Fruit fly (Drosophila melanogaster) whole organism, embryonic: ENCODE results near the gene clumsy.

Experiments used
- Abd-B ChIP-seq: fragments of 200-800 bp; sonication (Bioruptor generic); optimal IDR thresholded peaks from 2 replicates; lab custom pipeline; 2018; ENCODE audit warnings: missing biosample characterization, mild to moderate bottlenecking, missing genetic modification characterization, moderate library complexity
- C15 ChIP-seq: fragments of 200-800 bp; sonication (Bioruptor generic); IDR thresholded peaks from 3 replicates; pipeline ENCODE4 v1.3.6; 2022; ENCODE audit warnings: missing biosample characterization, missing genetic modification characterization
- CG10366 ChIP-seq: fragments of 200-800 bp; sonication (Bioruptor generic); IDR thresholded peaks from 2 replicates; pipeline ENCODE4 v1.3.6; 2022; ENCODE audit warnings: missing biosample characterization, missing genetic modification characterization
- CG11398 ChIP-seq: fragments of 200-800 bp; sonication (Bioruptor generic); optimal IDR thresholded peaks from 2 replicates; lab custom pipeline; 2016; ENCODE audit warnings: missing biosample characterization, missing genetic modification characterization
- CG13424 ChIP-seq: fragments of 200-800 bp; sonication (Bioruptor generic); optimal IDR thresholded peaks from 2 replicates; lab custom pipeline; 2019; ENCODE audit warnings: missing biosample characterization, mild to moderate bottlenecking, missing genetic modification characterization, moderate library complexity
- CG13775 ChIP-seq: fragments of 200-800 bp; sonication (Bioruptor generic); optimal IDR thresholded peaks from 3 replicates; lab custom pipeline; 2017; ENCODE audit warnings: missing biosample characterization, mild to moderate bottlenecking, missing genetic modification characterization
- CG13894 ChIP-seq: fragments of 200-800 bp; sonication (Bioruptor generic); optimal IDR thresholded peaks from 3 replicates; lab custom pipeline; 2018; ENCODE audit warnings: missing biosample characterization, mild to moderate bottlenecking, missing genetic modification characterization, moderate library complexity
- CG16863 ChIP-seq: fragments of 200-800 bp; sonication (Bioruptor generic); optimal IDR thresholded peaks from 3 replicates; lab custom pipeline; 2016; ENCODE audit warnings: missing biosample characterization, missing genetic modification characterization
- CG30020 ChIP-seq: fragments of 200-800 bp; optimal IDR thresholded peaks from 2 replicates; lab custom pipeline; 2019; ENCODE audit warnings: missing biosample characterization, mild to moderate bottlenecking, missing genetic modification characterization, moderate library complexity
- CG30403 ChIP-seq: fragments of 200-800 bp; sonication (Bioruptor generic); optimal IDR thresholded peaks from 3 replicates; lab custom pipeline; 2016; ENCODE audit warnings: missing biosample characterization, missing genetic modification characterization
- CG3163 ChIP-seq: fragments of 200-800 bp; sonication (Bioruptor generic); optimal IDR thresholded peaks from 3 replicates; lab custom pipeline; 2016; ENCODE audit warnings: missing biosample characterization, missing genetic modification characterization
- CG33557 ChIP-seq: fragments of 200-800 bp; sonication (Bioruptor generic); optimal IDR thresholded peaks from 2 replicates; lab custom pipeline; 2019; ENCODE audit warnings: missing biosample characterization, mild to moderate bottlenecking, missing genetic modification characterization, moderate library complexity
- CG4328 ChIP-seq: fragments of 200-800 bp; sonication (Bioruptor generic); optimal IDR thresholded peaks from 3 replicates; lab custom pipeline; 2017; ENCODE audit warnings: missing biosample characterization, missing genetic modification reagents, missing genetic modification characterization
- CG4707 ChIP-seq: fragments of 200-800 bp; sonication (Bioruptor generic); optimal IDR thresholded peaks from 2 replicates; lab custom pipeline; 2018; ENCODE audit warnings: missing biosample characterization, mild to moderate bottlenecking, missing genetic modification characterization, moderate library complexity
- CG7786 ChIP-seq: fragments of 200-800 bp; sonication (Bioruptor generic); optimal IDR thresholded peaks from 2 replicates; lab custom pipeline; 2016; ENCODE audit warnings: missing biosample characterization, missing genetic modification characterization
- CG7839 ChIP-seq: fragments of 200-800 bp; sonication (Bioruptor generic); optimal IDR thresholded peaks from 3 replicates; lab custom pipeline; 2018; ENCODE audit warnings: missing biosample characterization, mild to moderate bottlenecking, missing genetic modification characterization, moderate library complexity
- CG9817 ChIP-seq: fragments of 200-800 bp; sonication (Bioruptor generic); optimal IDR thresholded peaks from 2 replicates; lab custom pipeline; 2018; ENCODE audit warnings: missing biosample characterization, mild to moderate bottlenecking, missing genetic modification characterization, moderate library complexity
- CG9932 ChIP-seq: fragments of 200-800 bp; sonication (Bioruptor generic); IDR thresholded peaks from 2 replicates; pipeline ENCODE4 v1.3.6; 2022; ENCODE audit warnings: missing biosample characterization, missing genetic modification characterization
- Chrac-16 ChIP-seq: fragments of 200-800 bp; sonication (Bioruptor generic); optimal IDR thresholded peaks from 3 replicates; lab custom pipeline; 2016; ENCODE audit warnings: missing biosample characterization, missing genetic modification characterization
- CkIIα-i1 ChIP-seq: fragments of 200-800 bp; sonication (Bioruptor generic); IDR thresholded peaks from 2 replicates; pipeline ENCODE4 v1.3.6; 2022; ENCODE audit warnings: missing biosample characterization, missing genetic modification characterization
- GATAe ChIP-seq: fragments of 200-800 bp; sonication (Bioruptor generic); conservative IDR thresholded peaks from 2 replicates; pipeline ENCODE4 v1.3.6; 2022; ENCODE audit warnings: missing biosample characterization, missing genetic modification characterization
- Mad ChIP-seq: fragments of 200-800 bp; sonication (Bioruptor generic); optimal IDR thresholded peaks from 2 replicates; lab custom pipeline; 2016; ENCODE audit warnings: missing biosample characterization, missing genetic modification characterization
- Max ChIP-seq: fragments of 200-800 bp; sonication (Bioruptor generic); optimal IDR thresholded peaks from 2 replicates; lab custom pipeline; 2016; ENCODE audit warnings: missing biosample characterization, mild to moderate bottlenecking, missing genetic modification characterization
- Poxn ChIP-seq: fragments of 200-800 bp; sonication (Bioruptor generic); IDR thresholded peaks from 2 replicates; pipeline ENCODE4 v1.3.6; 2022; ENCODE audit warnings: missing biosample characterization, missing genetic modification characterization
- Sox102F ChIP-seq: fragments of 200-800 bp; sonication (Bioruptor generic); optimal IDR thresholded peaks from 2 replicates; lab custom pipeline; 2018; ENCODE audit warnings: missing biosample characterization, mild to moderate bottlenecking, missing genetic modification characterization, moderate library complexity
- Sry-β ChIP-seq: fragments of 200-800 bp; sonication (Bioruptor generic); optimal IDR thresholded peaks from 2 replicates; lab custom pipeline; 2018; ENCODE audit warnings: missing biosample characterization, mild to moderate bottlenecking, missing genetic modification characterization, moderate library complexity
- Trl ChIP-seq, 3 experiments: fragments of >200 bp in 2 of 3; fragments of 200-800 bp in 1 of 3; sonication (Bioruptor generic) in 1 of 3; optimal IDR thresholded peaks; 2 replicates in 1 of 3; 3 replicates in 2 of 3; lab custom pipeline; 2016 to 2017; ENCODE audit warnings: missing biosample characterization in 1 of 3, missing genetic modification characterization in 1 of 3
- Vsx1 ChIP-seq: fragments of 200-800 bp; sonication (Bioruptor generic); optimal IDR thresholded peaks from 2 replicates; lab custom pipeline; 2017; ENCODE audit warnings: missing biosample characterization, mild to moderate bottlenecking, missing genetic modification characterization, missing genetic modification reagents
- ap ChIP-seq: fragments of 200-800 bp; sonication (Bioruptor generic); IDR thresholded peaks from 2 replicates; pipeline ENCODE4 v1.3.6; 2022; ENCODE audit warnings: missing biosample characterization, missing genetic modification characterization
- chinmo ChIP-seq: fragments of 200-800 bp; sonication (Bioruptor generic); IDR thresholded peaks from 4 replicates; pipeline ENCODE4 v1.3.6; 2022; ENCODE audit warnings: missing biosample characterization, missing genetic modification characterization; ENCODE audit not compliant: partially characterized antibody
- danr ChIP-seq: fragments of 200-800 bp; sonication (Bioruptor generic); IDR thresholded peaks from 2 replicates; pipeline ENCODE4 v1.3.6; 2022; ENCODE audit warnings: missing biosample characterization, missing genetic modification characterization
- dmrt99B ChIP-seq: fragments of 200-800 bp; sonication (Bioruptor generic); optimal IDR thresholded peaks from 2 replicates; lab custom pipeline; 2018; ENCODE audit warnings: missing biosample characterization, mild to moderate bottlenecking, missing genetic modification characterization, moderate library complexity
- dysf ChIP-seq: fragments of 200-800 bp; sonication (Bioruptor generic); IDR thresholded peaks from 3 replicates; pipeline ENCODE4 v1.3.6; 2022; ENCODE audit warnings: missing biosample characterization, missing genetic modification characterization
- esg ChIP-seq: fragments of 200-800 bp; sonication (Bioruptor generic); conservative IDR thresholded peaks from 2 replicates; pipeline ENCODE4 v1.3.6; 2022; ENCODE audit warnings: missing biosample characterization, missing genetic modification characterization
- fd3F ChIP-seq: fragments of 200-800 bp; sonication (Bioruptor generic); optimal IDR thresholded peaks from 2 replicates; lab custom pipeline; 2018; ENCODE audit warnings: missing biosample characterization, mild to moderate bottlenecking, missing genetic modification characterization, moderate library complexity
- fd64A ChIP-seq: fragments of 200-800 bp; sonication (Bioruptor generic); optimal IDR thresholded peaks from 3 replicates; lab custom pipeline; 2018; ENCODE audit warnings: missing biosample characterization, mild to moderate bottlenecking, missing genetic modification characterization
- fru ChIP-seq: fragments of >200 bp; optimal IDR thresholded peaks from 2 replicates; lab custom pipeline; 2017
- gsb-n ChIP-seq: fragments of 200-800 bp; sonication (Bioruptor generic); optimal IDR thresholded peaks from 3 replicates; lab custom pipeline; 2018; ENCODE audit warnings: missing biosample characterization, mild to moderate bottlenecking, missing genetic modification characterization
- hb ChIP-seq: fragments of 200-800 bp; sonication (Bioruptor generic); IDR thresholded peaks from 3 replicates; pipeline ENCODE4 v1.3.6; 2022; ENCODE audit warnings: missing biosample characterization, missing genetic modification characterization; ENCODE audit not compliant: partially characterized antibody
- klu ChIP-seq: fragments of 200-800 bp; sonication (Bioruptor generic); IDR thresholded peaks from 2 replicates; pipeline ENCODE4 v1.3.6; 2022; ENCODE audit warnings: missing biosample characterization, missing genetic modification characterization
- luna ChIP-seq: fragments of 200-800 bp; sonication (Bioruptor generic); optimal IDR thresholded peaks from 2 replicates; lab custom pipeline; 2016; ENCODE audit warnings: missing biosample characterization, missing genetic modification characterization
- nerfin-2 ChIP-seq: fragments of 200-800 bp; sonication (Bioruptor generic); IDR thresholded peaks from 2 replicates; pipeline ENCODE4 v1.3.6; 2022; ENCODE audit warnings: missing biosample characterization, missing genetic modification characterization; ENCODE audit not compliant: partially characterized antibody
- onecut ChIP-seq: fragments of 200-800 bp; sonication (Bioruptor generic); IDR thresholded peaks from 2 replicates; pipeline ENCODE4 v1.3.6; 2022; ENCODE audit warnings: missing biosample characterization, missing genetic modification characterization
- pita ChIP-seq: fragments of 200-800 bp; sonication (Bioruptor generic); optimal IDR thresholded peaks from 2 replicates; lab custom pipeline; 2017; ENCODE audit warnings: missing biosample characterization, mild to moderate bottlenecking, missing genetic modification characterization
- repo ChIP-seq: fragments of 200-800 bp; sonication (Bioruptor generic); optimal IDR thresholded peaks from 2 replicates; lab custom pipeline; 2016; ENCODE audit warnings: missing biosample characterization, missing genetic modification characterization
- salm ChIP-seq: fragments of 200-800 bp; sonication (Bioruptor generic); optimal IDR thresholded peaks from 2 replicates; lab custom pipeline; 2018; ENCODE audit warnings: missing biosample characterization, mild to moderate bottlenecking, missing genetic modification characterization
- sob ChIP-seq: fragments of 200-800 bp; sonication (Bioruptor generic); IDR thresholded peaks from 2 replicates; pipeline ENCODE4 v1.3.6; 2022; ENCODE audit warnings: missing biosample characterization, missing genetic modification characterization
- toy ChIP-seq: fragments of 200-800 bp; sonication (Bioruptor generic); IDR thresholded peaks from 2 replicates; pipeline ENCODE4 v1.3.6; 2022; ENCODE audit warnings: missing biosample characterization, missing genetic modification characterization
- zen2 ChIP-seq: fragments of 200-800 bp; sonication (Bioruptor generic); IDR thresholded peaks from 3 replicates; pipeline ENCODE4 v1.3.6; 2022; ENCODE audit warnings: missing biosample characterization, missing genetic modification characterization; ENCODE audit not compliant: partially characterized antibody
- zfh2 ChIP-seq: fragments of 200-800 bp; sonication (Bioruptor generic); optimal IDR thresholded peaks from 2 replicates; lab custom pipeline; 2016; ENCODE audit warnings: missing biosample characterization, missing genetic modification characterization

clumsy gene

DNA sequence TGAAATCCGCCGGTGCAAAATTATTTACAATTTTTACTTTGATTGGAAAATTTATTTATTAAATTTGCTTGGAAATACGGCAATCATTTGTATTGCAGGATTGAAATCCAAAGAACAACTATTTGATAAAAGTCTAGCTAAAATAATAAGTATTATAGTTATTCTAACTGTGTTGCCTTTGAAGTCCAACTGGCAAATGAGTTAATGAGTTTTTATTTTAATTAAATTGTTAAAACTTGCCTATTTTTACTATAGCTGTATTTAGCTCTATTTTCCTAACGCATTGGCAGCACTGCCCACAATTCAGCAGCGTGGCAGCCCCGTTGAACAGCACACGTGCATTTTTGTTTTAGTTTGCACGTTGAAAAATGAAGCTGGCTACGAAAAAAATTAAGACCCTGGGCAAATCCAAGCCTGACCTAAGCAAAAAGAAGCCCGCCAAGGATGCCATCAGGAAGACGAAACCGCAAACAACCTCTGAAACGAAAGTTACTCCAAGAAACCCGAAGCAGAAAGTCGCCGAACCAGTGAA, 42.9 kb upstream of the clumsy start, which contains the start of gene Noc2 (continued):
- TF ChIP-seq hb (GFP tag; lab: Robert Waterston, UW) (no peak), Vsx1 (GFP tag; lab: Kevin White, UChicago) (no peak), dmrt99B (peak; percentile 31), Chrac-16 (GFP tag; lab: Kevin White, UChicago) (peak; percentile 34), salm (tag; lab: Kevin White, UChicago) (no peak), toy (GFP tag; lab: Robert Waterston, UW) (no peak), CG3163 (GFP tag; lab: Kevin White, UChicago) (no peak), chinmo (GFP tag; lab: Robert Waterston, UW) (no peak), zfh2 (GFP tag; lab: Kevin White, UChicago) (peak; percentile 48), klu (GFP tag; lab: Robert Waterston, UW) (0 out of 2 replicates have a peak, but pooled peaks have one; percentile 27), Trl (optimal IDR thresholded peaks at IDR 0.05; lab: Kevin White, UChicago) (no peak), Trl (GFP tag; optimal IDR thresholded peaks at IDR 0.05; lab: Kevin White, UChicago) (peak; percentile 2), Sry-β (GFP tag; lab: Kevin White, UChicago) (peak; percentile 83), nerfin-2 (GFP tag; lab: Robert Waterston, UW) (no peak), CG9817 (peak; percentile 49), CG16863 (GFP tag; lab: Kevin White, UChicago) (no peak), CG13894 (tag; lab: Kevin White, UChicago) (no peak), CG4707 (no peak), esg (peak; percentile 43), pita (GFP tag; lab: Kevin White, UChicago) (no peak), Max (GFP tag; lab: Kevin White, UChicago) (peak; percentile 90), CG4328 (GFP tag; lab: Kevin White, UChicago) (peak; percentile 58), Sox102F (peak; percentile 39), CG13775 (peak; percentile 60), danr (GFP tag; lab: Robert Waterston, UW) (no peak), CG30020 (tag; lab: Kevin White, UChicago) (peak; percentile 45), fd3F (peak; percentile 29), repo (GFP tag; lab: Kevin White, UChicago) (no peak), CG30403 (GFP tag; lab: Kevin White, UChicago) (peak; percentile 63), CG33557 (GFP tag; lab: Kevin White, UChicago) (no peak), ap (GFP tag; lab: Robert Waterston, UW) (0 out of 2 replicates have a peak, but pooled peaks have one; percentile 32), GATAe (GFP tag; lab: Robert Waterston, UW) (no peak), Poxn (GFP tag; lab: Robert Waterston, UW) (no peak), Abd-B (GFP tag; lab: Kevin White, UChicago) (peak; percentile 54), onecut (GFP tag; lab: Robert Waterston, UW) (no peak), sob (GFP tag; lab: Robert Waterston, UW) (no peak; the same call in 1 of the 2 replicates), zen2 (GFP tag; lab: Robert Waterston, UW) (no peak), dysf (GFP tag; lab: Robert Waterston, UW) (peak; percentile 58), CG7786 (GFP tag; lab: Kevin White, UChicago) (no peak), CG11398 (GFP tag; lab: Kevin White, UChicago) (no peak), CG7839 (peak; percentile 49), fd64A (GFP tag; lab: Kevin White, UChicago) (no peak), CG9932 (peak; percentile 70), Mad (GFP tag; lab: Kevin White, UChicago) (peak; percentile 13), CG13424 (tag; lab: Kevin White, UChicago) (peak; percentile 64), fru (lab: Kevin White, UChicago) (no peak), gsb-n (tag; lab: Kevin White, UChicago) (no peak), luna (GFP tag; lab: Kevin White, UChicago) (no peak), CG10366 (peak; percentile 45), C15 (GFP tag; lab: Robert Waterston, UW) (no peak), CkIIα-i1 (GFP tag; lab: Robert Waterston, UW) (no peak)
